Fruit fly (Drosophila melanogaster): ENCODE measurements around the gene CG31697.

Gene CG31697

DNA sequence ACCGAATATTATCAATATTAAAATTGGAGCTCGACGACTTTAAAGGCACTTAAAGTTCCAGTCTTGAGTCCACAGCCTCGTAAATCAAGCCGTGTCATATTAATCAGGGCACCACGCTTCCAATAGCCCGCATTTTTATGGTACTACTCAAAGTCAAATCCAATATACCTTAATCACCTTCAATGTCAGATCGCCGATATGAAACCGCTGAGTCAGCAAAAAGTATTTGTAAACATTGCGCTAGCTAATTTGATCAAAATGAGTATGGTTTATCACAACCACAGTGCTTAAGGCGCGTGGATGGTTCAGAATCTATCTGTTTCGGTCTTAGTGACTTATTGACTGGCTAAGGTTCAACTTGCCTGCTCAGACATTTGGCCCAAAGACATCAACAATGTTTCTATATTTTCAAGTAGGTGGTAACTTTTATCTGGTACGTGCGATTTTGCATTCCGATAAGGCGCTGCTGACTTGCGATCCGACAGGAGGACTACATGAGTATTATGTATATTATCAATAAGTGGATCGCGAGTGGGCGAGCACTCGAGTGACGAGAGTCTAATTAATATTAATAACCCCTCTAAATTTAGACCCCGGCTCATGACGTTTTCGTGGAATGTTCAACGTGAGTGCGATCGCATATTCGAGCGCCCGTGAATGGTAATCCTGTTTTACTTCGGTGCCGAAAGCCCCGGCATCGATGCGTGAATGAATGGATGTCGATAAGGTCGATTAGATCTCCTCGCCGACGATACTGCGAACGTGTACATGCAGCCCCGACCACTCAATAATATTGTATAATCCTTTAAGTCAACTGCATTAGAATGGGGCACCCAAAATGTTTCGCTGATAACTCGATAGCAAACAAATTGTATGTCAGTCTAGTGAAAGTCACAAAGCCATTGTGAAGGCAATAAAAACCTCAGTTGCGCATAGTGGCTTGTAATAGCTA lies 28.1 kb downstream of the CG31697 start, which contains the start of gene CG13078:
TSS of gene CG13078 (plus strand) at position 902 of the 952 bp plus-strand sequence.
- TF ChIP-seq sug (tag; optimal IDR thresholded peaks at IDR 0.05) = peak; percentile 42
- TF ChIP-seq unpg (GFP tag; optimal IDR thresholded peaks at IDR 0.05) = no peak
- peak; percentile 97 for TF ChIP-seq exex (tag; optimal IDR thresholded peaks at IDR 0.05)
- peak; percentile 22 for TF ChIP-seq gro (GFP tag; optimal IDR thresholded peaks at IDR 0.05)
- TF ChIP-seq CG34376 (GFP tag; optimal IDR thresholded peaks at IDR 0.05) = peak; percentile 92
- TF ChIP-seq grn (GFP tag; optimal IDR thresholded peaks at IDR 0.05) = peak; percentile 85
- TF ChIP-seq trh (GFP tag; optimal IDR thresholded peaks at IDR 0.05) = no peak
- TF ChIP-seq Gsc (GFP tag; IDR thresholded peaks at IDR 0.05) = no peak
- TF ChIP-seq chinmo (GFP tag; IDR thresholded peaks at IDR 0.05; ENCODE audit: partially characterized antibody) = 0 out of 4 replicates have a peak, but pooled peaks have one; percentile 43
- peak; percentile 65 for TF ChIP-seq CG13894 (tag; optimal IDR thresholded peaks at IDR 0.05)

DNA sequence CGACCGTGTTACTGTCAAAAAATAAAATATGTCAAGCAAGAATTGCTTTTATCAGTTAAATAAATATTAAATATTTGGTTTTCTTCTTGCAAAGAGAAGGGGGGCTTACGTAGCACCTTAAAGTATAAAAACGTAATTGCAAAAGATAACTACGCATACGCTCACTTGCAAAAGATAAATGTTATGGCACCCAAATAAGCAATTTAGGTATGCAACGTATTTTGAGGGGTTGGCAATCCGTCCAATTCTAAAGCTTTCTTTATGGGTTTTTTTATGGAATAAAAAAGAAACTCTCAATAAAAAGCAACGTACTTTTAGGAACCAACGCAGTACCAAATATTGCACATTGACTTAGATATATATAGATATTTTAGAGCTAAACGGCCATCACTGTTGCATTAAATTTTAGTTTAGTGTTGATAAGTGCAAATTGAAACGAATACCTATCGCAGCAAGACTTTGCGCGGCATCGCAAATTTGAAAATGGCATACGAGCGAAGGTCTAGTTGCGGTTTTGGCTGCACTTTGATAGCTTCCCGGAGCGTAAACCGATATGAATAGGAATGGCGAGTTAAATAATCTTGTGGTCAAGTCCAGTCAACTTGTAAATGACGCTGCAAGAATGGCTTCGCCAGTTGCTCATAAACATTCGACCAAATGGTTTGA lies 30.1 kb downstream of the CG31697 start, which contains the start of gene CG13077:
TSS of gene CG13077 (plus strand) at position 631 of the 666 bp plus-strand sequence.
- TF ChIP-seq CG17568 (GFP tag; optimal IDR thresholded peaks at IDR 0.05) (peak; percentile 11), sna (GFP tag; IDR thresholded peaks at IDR 0.05; ENCODE audit: partially characterized antibody) (peak; percentile 47; the same call in 1 of the 2 replicates), hb (GFP tag; IDR thresholded peaks at IDR 0.05; ENCODE audit: partially characterized antibody) (0 out of 3 replicates have a peak, but pooled peaks have one; percentile 27), hbn (GFP tag; IDR thresholded peaks at IDR 0.05; ENCODE audit: partially characterized antibody) (peak; percentile 74; the same call in 1 of the 2 replicates), chn (GFP tag; optimal IDR thresholded peaks at IDR 0.05) (no peak), CG33557 (GFP tag; optimal IDR thresholded peaks at IDR 0.05) (no peak), Dbx (GFP tag; IDR thresholded peaks at IDR 0.05) (no peak), NFAT (GFP tag; IDR thresholded peaks at IDR 0.05) (no peak), Sry-β (GFP tag; optimal IDR thresholded peaks at IDR 0.05) (peak; percentile 84), CG6813 (GFP tag; optimal IDR thresholded peaks at IDR 0.05) (no peak), org-1 (GFP tag; optimal IDR thresholded peaks at IDR 0.05) (no peak), pzg (GFP tag; optimal IDR thresholded peaks at IDR 0.05) (peak; percentile 9), CG4282 (GFP tag; optimal IDR thresholded peaks at IDR 0.05) (no peak), gsb-n (tag; optimal IDR thresholded peaks at IDR 0.05) (no peak), CG33213 (GFP tag; optimal IDR thresholded peaks at IDR 0.05) (no peak), CG17361 (GFP tag; IDR thresholded peaks at IDR 0.05) (no peak), CG30020 (tag; optimal IDR thresholded peaks at IDR 0.05) (no peak), amos (GFP tag; IDR thresholded peaks at IDR 0.05; ENCODE audit: partially characterized antibody) (peak; percentile 40; the same call in 1 of the 2 replicates), toy (GFP tag; IDR thresholded peaks at IDR 0.05) (no peak), CG32772 (GFP tag; IDR thresholded peaks at IDR 0.05) (no peak), slou (GFP tag; optimal IDR thresholded peaks at IDR 0.05) (no peak), eyg (GFP tag; optimal IDR thresholded peaks at IDR 0.05) (no peak), CG12155 (GFP tag; optimal IDR thresholded peaks at IDR 0.05) (no peak), Med (GFP tag) (peak; percentile 64), CG7556 (GFP tag; optimal IDR thresholded peaks at IDR 0.05) (no peak), trem (tag; optimal IDR thresholded peaks at IDR 0.05) (peak; percentile 14), CG12104 (GFP tag; optimal IDR thresholded peaks at IDR 0.05) (no peak), CG2875 (GFP tag; optimal IDR thresholded peaks at IDR 0.05) (no peak), BEAF-32 (GFP tag; optimal IDR thresholded peaks at IDR 0.05) (peak; percentile 43), NC2α (GFP tag; optimal IDR thresholded peaks at IDR 0.05) (no peak), phol (tag; optimal IDR thresholded peaks at IDR 0.05) (no peak), grau (tag; optimal IDR thresholded peaks at IDR 0.05) (no peak), CrebB (tag; optimal IDR thresholded peaks at IDR 0.05) (no peak), Dip2 (GFP tag; IDR thresholded peaks at IDR 0.05) (no peak), sug (tag; optimal IDR thresholded peaks at IDR 0.05) (no peak), chinmo (GFP tag; IDR thresholded peaks at IDR 0.05; ENCODE audit: partially characterized antibody) (0 out of 4 replicates have a peak, but pooled peaks have one; percentile 63), bowl (GFP tag; IDR thresholded peaks at IDR 0.05) (no peak)

All from whole organism, embryonic.